Fruit fly (Drosophila melanogaster): ENCODE data around the gene Mur18B.

DNA sequence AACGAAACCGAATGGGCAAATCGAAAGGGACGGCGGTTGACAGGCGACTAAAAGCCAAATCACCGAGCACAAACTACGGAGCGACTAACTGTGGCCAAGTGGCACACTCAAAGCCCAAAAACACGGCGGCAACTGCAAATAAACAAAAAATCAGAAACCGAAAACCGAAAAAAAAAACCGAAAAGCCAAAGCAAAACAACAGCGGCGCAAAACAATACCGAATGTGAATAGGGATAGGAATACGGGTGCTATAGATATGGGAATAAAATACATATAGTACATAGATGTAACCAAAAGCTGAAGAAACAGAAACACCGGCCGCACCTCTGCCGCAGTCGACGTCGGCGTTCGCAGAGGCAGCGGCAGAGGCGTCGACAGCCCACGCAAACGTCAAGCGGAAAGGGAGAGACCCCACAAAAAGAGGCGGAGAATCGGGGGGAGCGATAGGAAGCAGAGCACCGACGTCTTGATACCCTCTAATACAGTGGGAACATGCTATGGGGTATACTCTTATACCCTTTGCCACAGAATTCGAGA, 46.0 kb upstream of the Mur18B start, which contains the start of gene RhoGAP18B:
- TF ChIP-seq woc (GFP tag; optimal IDR thresholded peaks at IDR 0.05) (no peak), psq (GFP tag; optimal IDR thresholded peaks at IDR 0.05) (no peak), Dfd (GFP tag; optimal IDR thresholded peaks at IDR 0.05) (no peak), br (GFP tag; optimal IDR thresholded peaks at IDR 0.05) (no peak), Myc (optimal IDR thresholded peaks at IDR 0.05) (no peak)

All from whole organism, wandering third instar larva.